Fruit fly (Drosophila melanogaster): Measurements from ENCODE around the gene CG5921.

- no peak for TF ChIP-seq pad (GFP tag; optimal IDR thresholded peaks at IDR 0.05)
- no peak for TF ChIP-seq CG7101 (tag; optimal IDR thresholded peaks at IDR 0.05)
- no peak for TF ChIP-seq Crg-1 (GFP tag; optimal IDR thresholded peaks at IDR 0.05)
- TF ChIP-seq CG5204 (GFP tag; optimal IDR thresholded peaks at IDR 0.05): no peak
These were observed 54.1 kb downstream of the CG5921 start for dm6 chrX:6104724-6105123.

All from whole organism, adult.